4 fruit fly cellular contexts compared by ENCODE assay signal in genomic region chr2L:5483093-5483492, dm6.
TF ChIP-seq lines count a peak whose summit lies in the region.

No protein-coding gene starts in this region.

- TF ChIP-seq CTCF in whole organism, embryonic (GFP tag; optimal IDR thresholded peaks at IDR 0.05; lab: Kevin White, UChicago) = no peak

TF ChIP-seq in whole organism, embryonic, 481 proteins besides CTCF, POLR2A, EP300 and RAD21 (continues in another document):
- TF ChIP-seq wek (GFP tag; optimal IDR thresholded peaks at IDR 0.05; lab: Kevin White, UChicago) (no peak), bab2 (GFP tag; optimal IDR thresholded peaks at IDR 0.05; lab: Kevin White, UChicago) (no peak), CG8089 (GFP tag; optimal IDR thresholded peaks at IDR 0.05; lab: Kevin White, UChicago) (no peak), zfh1 (GFP tag; IDR thresholded peaks at IDR 0.05; lab: Robert Waterston, UW) (0 out of 3 replicates have a peak, but pooled peaks have one; percentile 34), CG42726 (GFP tag; IDR thresholded peaks at IDR 0.05; lab: Robert Waterston, UW; ENCODE audit: partially characterized antibody) (0 out of 2 replicates have a peak, but pooled peaks have one; percentile 16), odd (GFP tag; optimal IDR thresholded peaks at IDR 0.05; lab: Kevin White, UChicago) (no peak), NC2α (GFP tag; optimal IDR thresholded peaks at IDR 0.05; lab: Kevin White, UChicago) (no peak), Poxn (GFP tag; IDR thresholded peaks at IDR 0.05; lab: Robert Waterston, UW) (no peak), HLH54F (GFP tag; optimal IDR thresholded peaks at IDR 0.05; lab: Kevin White, UChicago) (no peak), Gsc (GFP tag; IDR thresholded peaks at IDR 0.05; lab: Robert Waterston, UW) (no peak), CG6813 (GFP tag; optimal IDR thresholded peaks at IDR 0.05; lab: Kevin White, UChicago) (no peak), Lim3 (GFP tag; IDR thresholded peaks at IDR 0.05; lab: Robert Waterston, UW) (no peak), esg (GFP tag; conservative IDR thresholded peaks at IDR 0.05; lab: Robert Waterston, UW) (no peak), CG14860 (GFP tag; IDR thresholded peaks at IDR 0.05; lab: Robert Waterston, UW; ENCODE audit: partially characterized antibody) (no peak), ERR (GFP tag; optimal IDR thresholded peaks at IDR 0.05; lab: Kevin White, UChicago) (no peak), gro (GFP tag; optimal IDR thresholded peaks at IDR 0.05; lab: Kevin White, UChicago) (no peak), Oli (tag; optimal IDR thresholded peaks at IDR 0.05; lab: Kevin White, UChicago) (no peak), tin (GFP tag; optimal IDR thresholded peaks at IDR 0.05; lab: Kevin White, UChicago) (no peak), nom (GFP tag; optimal IDR thresholded peaks at IDR 0.05; lab: Kevin White, UChicago) (no peak), dmrt11E (tag; optimal IDR thresholded peaks at IDR 0.05; lab: Kevin White, UChicago) (no peak), Dip2 (GFP tag; IDR thresholded peaks at IDR 0.05; lab: Robert Waterston, UW) (no peak), CG10431 (GFP tag; optimal IDR thresholded peaks at IDR 0.05; lab: Kevin White, UChicago) (no peak), al (GFP tag; IDR thresholded peaks at IDR 0.05; lab: Robert Waterston, UW) (no peak)

TF ChIP-seq in whole organism, prepupa, 60 proteins besides CTCF, POLR2A, EP300 and RAD21 (continues in another document):
- TF ChIP-seq CG11762 (GFP tag; optimal IDR thresholded peaks at IDR 0.05; lab: Kevin White, UChicago; ENCODE audit: insufficient read depth) (peak; percentile 71), CG6792 (GFP tag; optimal IDR thresholded peaks at IDR 0.05; lab: Kevin White, UChicago) (peak; percentile 63), Sox15 (GFP tag; optimal IDR thresholded peaks at IDR 0.05; lab: Kevin White, UChicago) (peak; percentile 46), CG6808 (GFP tag; optimal IDR thresholded peaks at IDR 0.05; lab: Kevin White, UChicago) (peak; percentile 49), Gug (GFP tag; IDR thresholded peaks at IDR 0.05; lab: Robert Waterston, UW) (0 out of 2 replicates have a peak, but pooled peaks have one; percentile 29), CG10669 (GFP tag; optimal IDR thresholded peaks at IDR 0.05; lab: Kevin White, UChicago) (peak; percentile 68), CG4318 (GFP tag; optimal IDR thresholded peaks at IDR 0.05; lab: Kevin White, UChicago) (peak; percentile 21), eg (GFP tag; IDR thresholded peaks at IDR 0.05; lab: Robert Waterston, UW) (peak; percentile 63), fd59A (GFP tag; optimal IDR thresholded peaks at IDR 0.05; lab: Kevin White, UChicago) (peak; percentile 33), CG10631 (GFP tag; optimal IDR thresholded peaks at IDR 0.05; lab: Kevin White, UChicago) (peak; percentile 59), lz (GFP tag; optimal IDR thresholded peaks at IDR 0.05; lab: Kevin White, UChicago) (peak; percentile 52), CG34406 (GFP tag; optimal IDR thresholded peaks at IDR 0.05; lab: Kevin White, UChicago) (peak; percentile 68), Lpt (GFP tag; optimal IDR thresholded peaks at IDR 0.05; lab: Kevin White, UChicago) (peak; percentile 33), CG6163 (GFP tag; IDR thresholded peaks at IDR 0.05; lab: Robert Waterston, UW) (peak; percentile 81), Eip78C (GFP tag; lab: Kevin White, UChicago) (peak; percentile 93), CG3032 (tag; optimal IDR thresholded peaks at IDR 0.05; lab: Kevin White, UChicago) (peak; percentile 51), CG7368 (GFP tag; optimal IDR thresholded peaks at IDR 0.05; lab: Kevin White, UChicago) (peak; percentile 59), ss (GFP tag; optimal IDR thresholded peaks at IDR 0.05; lab: Kevin White, UChicago) (peak; percentile 45 to 56), Hr39 (GFP tag; optimal IDR thresholded peaks at IDR 0.05; lab: Kevin White, UChicago) (peak; percentile 70), Eip75B (GFP tag; optimal IDR thresholded peaks at IDR 0.05; lab: Kevin White, UChicago) (peak; percentile 72), Sox102F (GFP tag; optimal IDR thresholded peaks at IDR 0.05; lab: Kevin White, UChicago) (peak; percentile 67), Hr4 (GFP tag; optimal IDR thresholded peaks at IDR 0.05; lab: Kevin White, UChicago) (peak; percentile 70), esn (GFP tag; optimal IDR thresholded peaks at IDR 0.05; lab: Kevin White, UChicago) (peak; percentile 74)

TF ChIP-seq in whole organism, pupa, 21 proteins besides CTCF, POLR2A, EP300 and RAD21:
- TF ChIP-seq EcR (GFP tag; optimal IDR thresholded peaks at IDR 0.05; lab: Kevin White, UChicago) (no peak), CG8301 (tag; optimal IDR thresholded peaks at IDR 0.05; lab: Kevin White, UChicago) (peak; percentile 40), CG34367 (tag; optimal IDR thresholded peaks at IDR 0.05; lab: Kevin White, UChicago) (peak; percentile 45), CG10348 (GFP tag; IDR thresholded peaks at IDR 0.05; lab: Robert Waterston, UW) (no peak), Pif1B (GFP tag; optimal IDR thresholded peaks at IDR 0.05; lab: Kevin White, UChicago) (peak; percentile 18), Snoo (tag; optimal IDR thresholded peaks at IDR 0.05; lab: Kevin White, UChicago) (peak; percentile 53), D1 (tag; optimal IDR thresholded peaks at IDR 0.05; lab: Kevin White, UChicago) (peak; percentile 27), CG17806 (tag; optimal IDR thresholded peaks at IDR 0.05; lab: Kevin White, UChicago) (peak; percentile 70), CG14655 (GFP tag; optimal IDR thresholded peaks at IDR 0.05; lab: Kevin White, UChicago) (peak; percentile 52), CG15710 (tag; optimal IDR thresholded peaks at IDR 0.05; lab: Kevin White, UChicago) (peak; percentile 66), rn (GFP tag; IDR thresholded peaks at IDR 0.05; lab: Robert Waterston, UW) (no peak), gl (tag; optimal IDR thresholded peaks at IDR 0.05; lab: Kevin White, UChicago) (no peak), Pif1A (GFP tag; optimal IDR thresholded peaks at IDR 0.05; lab: Kevin White, UChicago) (peak; percentile 71), CG12605 (GFP tag; IDR thresholded peaks at IDR 0.05; lab: Robert Waterston, UW) (peak; percentile 61), CG9948 (tag; optimal IDR thresholded peaks at IDR 0.05; lab: Kevin White, UChicago) (peak; percentile 56), CG13204 (GFP tag; optimal IDR thresholded peaks at IDR 0.05; lab: Kevin White, UChicago) (peak; percentile 4), CG8159 (tag; optimal IDR thresholded peaks at IDR 0.05; lab: Kevin White, UChicago) (peak; percentile 75), Ets98B (GFP tag; IDR thresholded peaks at IDR 0.05; lab: Robert Waterston, UW) (peak; percentile 55), CG4496 (GFP tag; IDR thresholded peaks at IDR 0.05; lab: Robert Waterston, UW) (peak; percentile 63; the same call in 2 of the 3 replicates), fd96Ca (GFP tag; IDR thresholded peaks at IDR 0.05; lab: Robert Waterston, UW) (0 out of 3 replicates have a peak, but pooled peaks have one; percentile 52), CG32121 (GFP tag; IDR thresholded peaks at IDR 0.05; lab: Robert Waterston, UW) (peak; percentile 37)

TF ChIP-seq in whole organism, wandering third instar larva, 38 proteins besides CTCF, POLR2A, EP300 and RAD21:
- peak; percentile 57 for TF ChIP-seq rgr (GFP tag; optimal IDR thresholded peaks at IDR 0.05; lab: Kevin White, UChicago)
- peak in 1 of 2 experiments; percentile 63 for TF ChIP-seq foxo (GFP tag; optimal IDR thresholded peaks at IDR 0.05; lab: Kevin White, UChicago)
- TF ChIP-seq Sp1 (GFP tag; optimal IDR thresholded peaks at IDR 0.05; lab: Kevin White, UChicago) = peak; percentile 46
- TF ChIP-seq HLH106 (tag; optimal IDR thresholded peaks at IDR 0.05; lab: Kevin White, UChicago) = peak; percentile 38
- no peak for TF ChIP-seq CrebA (GFP tag; optimal IDR thresholded peaks at IDR 0.05; lab: Kevin White, UChicago; ENCODE audit: borderline replicate concordance)
- TF ChIP-seq CG32264 (GFP tag; optimal IDR thresholded peaks at IDR 0.05; lab: Kevin White, UChicago) = no peak
- peak; percentile 33 for TF ChIP-seq psq (GFP tag; optimal IDR thresholded peaks at IDR 0.05; lab: Kevin White, UChicago)
- TF ChIP-seq woc (GFP tag; optimal IDR thresholded peaks at IDR 0.05; lab: Kevin White, UChicago) = peak; percentile 1
- peak; percentile 16 for TF ChIP-seq Hnf4 (GFP tag; optimal IDR thresholded peaks at IDR 0.05; lab: Kevin White, UChicago)
- no peak for TF ChIP-seq Rel (GFP tag; optimal IDR thresholded peaks at IDR 0.05; lab: Kevin White, UChicago)
- TF ChIP-seq Rel (tag; optimal IDR thresholded peaks at IDR 0.05; lab: Kevin White, UChicago) = no peak
- peak; percentile 59 for TF ChIP-seq h (GFP tag; optimal IDR thresholded peaks at IDR 0.05; lab: Kevin White, UChicago)
- TF ChIP-seq fru (GFP tag; optimal IDR thresholded peaks at IDR 0.05; lab: Kevin White, UChicago) = peak; percentile 54
- TF ChIP-seq pan (optimal IDR thresholded peaks at IDR 0.05; lab: Kevin White, UChicago) = no peak
- TF ChIP-seq OdsH (GFP tag; optimal IDR thresholded peaks at IDR 0.05; lab: Kevin White, UChicago) = peak; percentile 47
- no peak for TF ChIP-seq GATAd (GFP tag; optimal IDR thresholded peaks at IDR 0.05; lab: Kevin White, UChicago)
- TF ChIP-seq br (GFP tag; optimal IDR thresholded peaks at IDR 0.05; lab: Kevin White, UChicago) = peak; percentile 38
- peak; percentile 13 for TF ChIP-seq dmrt93B (GFP tag; optimal IDR thresholded peaks at IDR 0.05; lab: Kevin White, UChicago)
- peak; percentile 32 for TF ChIP-seq ey (GFP tag; optimal IDR thresholded peaks at IDR 0.05; lab: Kevin White, UChicago)
- no peak for TF ChIP-seq sage (GFP tag; optimal IDR thresholded peaks at IDR 0.05; lab: Kevin White, UChicago)
TF ChIP-seq in whole organism, wandering third instar larva: peak in this region for 13.

Comparison
In these comparisons a context has a peak if more than half of its experiments do, and no peak if none do; other contexts are left out.
1. Of the 7 proteins assayed by ChIP-seq in both whole organism, embryonic and whole organism, prepupa: peak only in whole organism, embryonic: none; only in whole organism, prepupa: CG16779, Gug, Hr39, Lpt and Sox102F; in both: none; in neither: 2.